Worm (Caenorhabditis elegans): ENCODE data around the gene T26E4.2.
"Not testable (repeated sequence)": the region's sequence is repeated elsewhere in the genome, so short reads cannot be mapped to it uniquely, and the experiment has no call there.

T26E4.2 gene

DNA sequence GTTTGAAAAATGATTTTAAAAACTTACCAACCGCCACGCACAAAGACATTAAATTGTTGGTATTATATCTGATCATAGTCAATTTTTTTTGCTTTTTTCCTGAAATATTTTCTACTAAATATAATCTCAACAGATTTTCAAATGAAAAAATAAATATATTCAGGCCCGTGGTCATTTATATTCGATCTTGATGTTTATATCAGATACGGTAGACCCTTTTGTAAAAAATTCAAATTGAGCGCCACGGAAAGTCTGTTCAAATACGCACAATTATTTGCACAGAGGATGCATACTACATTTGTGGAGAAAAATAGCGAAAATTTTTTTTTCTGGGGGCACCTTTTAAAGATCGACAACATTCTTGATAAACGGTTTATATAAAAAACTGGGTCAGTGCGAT is 11.2 kb downstream of the T26E4.2 start, which contains the start of gene T26E4.4:
Gene T26E4.4 (minus strand): TSS at position 101 of the 400 bp plus-strand sequence.
- no peak for TF ChIP-seq nhr-237 (tag; optimal IDR thresholded peaks at IDR 0.05)
- TF ChIP-seq elt-3 (tag; optimal IDR thresholded peaks at IDR 0.05), result no peak
- TF ChIP-seq hmg-11 (tag; optimal IDR thresholded peaks at IDR 0.05), result no peak

DNA sequence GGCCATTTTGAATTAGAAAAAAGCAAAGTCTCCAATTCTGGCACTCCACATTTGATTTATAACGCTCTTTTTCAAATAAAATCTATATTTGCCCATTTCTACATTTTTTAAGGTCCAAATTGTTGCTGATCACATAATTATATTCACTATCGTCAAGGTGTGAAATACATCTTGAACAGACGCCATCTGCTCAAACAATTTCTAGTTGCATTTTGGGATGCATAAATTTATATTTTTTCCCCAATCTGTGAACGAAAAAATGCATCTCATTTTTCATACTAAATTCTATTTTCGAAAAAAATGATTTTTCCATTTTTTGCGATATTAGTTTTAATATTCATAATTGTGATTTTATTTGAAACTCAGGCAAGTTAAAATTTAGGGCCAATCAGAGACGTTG is 12.1 kb downstream of the T26E4.2 start, which contains the start of gene T26E4.7:
Gene T26E4.7 (plus strand): TSS at position 301 of the 400 bp plus-strand sequence.
- TF ChIP-seq nhr-28 (tag; optimal IDR thresholded peaks at IDR 0.05), result no peak
- TF ChIP-seq aly-2 (tag; optimal IDR thresholded peaks at IDR 0.05), result no peak
- TF ChIP-seq ceh-9 (tag; optimal IDR thresholded peaks at IDR 0.05), result no peak
- no peak for TF ChIP-seq zag-1 (tag; optimal IDR thresholded peaks at IDR 0.05)
- no peak for TF ChIP-seq sea-2 (GFP tag; optimal IDR thresholded peaks at IDR 0.05)
- no peak for TF ChIP-seq lsy-12 (tag; optimal IDR thresholded peaks at IDR 0.05)
- no peak for TF ChIP-seq elt-1 (tag; optimal IDR thresholded peaks at IDR 0.05)
- no peak for TF ChIP-seq mdl-1 (tag; optimal IDR thresholded peaks at IDR 0.05)
- no peak for TF ChIP-seq nhr-77 (tag; optimal IDR thresholded peaks at IDR 0.05)
- no peak for TF ChIP-seq ztf-4 (tag; optimal IDR thresholded peaks at IDR 0.05)
- no peak for TF ChIP-seq nfya-1 (tag; optimal IDR thresholded peaks at IDR 0.05; ENCODE audit: insufficient read depth)
- TF ChIP-seq lin-15B (tag; optimal IDR thresholded peaks at IDR 0.05), result no peak
- TF ChIP-seq eor-1 (tag; optimal IDR thresholded peaks at IDR 0.05), result no peak
- no peak for TF ChIP-seq fkh-10 (GFP tag; optimal IDR thresholded peaks at IDR 0.05)
- TF ChIP-seq mml-1 (tag; optimal IDR thresholded peaks at IDR 0.05), result no peak
- TF ChIP-seq nhr-12 (tag; optimal IDR thresholded peaks at IDR 0.05), result no peak

ce11 chrV:15796087-15796486 is 14.9 kb downstream of the T26E4.2 start, which contains the start of gene nhr-223:
Gene nhr-223, plus strand, starts transcription at chrV:15796387.
- TF ChIP-seq nhr-28 (tag; optimal IDR thresholded peaks at IDR 0.05) (no peak), lsy-12 (tag; optimal IDR thresholded peaks at IDR 0.05) (no peak), ama-1 (optimal IDR thresholded peaks at IDR 0.05) (no peak), nhr-237 (tag; optimal IDR thresholded peaks at IDR 0.05) (no peak), pha-4 (tag; optimal IDR thresholded peaks at IDR 0.05) (no peak), ZK546.5 (tag; optimal IDR thresholded peaks at IDR 0.05) (no peak), pqm-1 (tag; optimal IDR thresholded peaks at IDR 0.05) (no peak), ztf-11 (tag; optimal IDR thresholded peaks at IDR 0.05) (no peak), aly-2 (tag; optimal IDR thresholded peaks at IDR 0.05) (no peak), daf-12 (tag; optimal IDR thresholded peaks at IDR 0.05) (no peak), eor-1 (tag; optimal IDR thresholded peaks at IDR 0.05) (no peak), egl-5 (tag; optimal IDR thresholded peaks at IDR 0.05) (no peak), tbx-2 (tag; optimal IDR thresholded peaks at IDR 0.05) (no peak), nhr-77 (tag; optimal IDR thresholded peaks at IDR 0.05) (no peak), sea-2 (GFP tag; optimal IDR thresholded peaks at IDR 0.05) (no peak), R02D3.7 (tag; optimal IDR thresholded peaks at IDR 0.05) (no peak), fos-1 (tag; optimal IDR thresholded peaks at IDR 0.05) (no peak), elt-1 (tag; optimal IDR thresholded peaks at IDR 0.05) (no peak), snpc-4 (tag; optimal IDR thresholded peaks at IDR 0.05) (no peak)

DNA sequence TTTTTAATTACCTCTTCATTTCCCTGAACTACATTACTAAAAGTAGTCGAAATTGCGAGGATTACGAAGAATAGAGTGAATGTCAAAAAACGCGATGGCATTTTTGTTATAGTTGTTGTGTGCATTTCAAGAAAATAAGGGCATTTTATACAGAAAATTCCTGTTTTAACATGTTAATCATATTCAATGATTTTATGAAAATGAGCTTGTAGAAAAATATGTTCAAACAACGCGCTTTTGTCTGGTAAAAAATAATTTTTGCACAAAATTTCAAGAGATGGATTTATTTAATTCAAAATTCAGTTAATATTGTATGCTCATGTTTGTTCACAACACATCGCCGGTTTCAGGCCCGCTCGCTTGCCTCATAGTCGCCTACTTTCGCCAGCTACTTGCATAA is 16.9 kb downstream of the T26E4.2 start, which contains the start of gene T26E4.10:
Gene T26E4.10 (minus strand): TSS at position 101 of the 400 bp plus-strand sequence.
- no peak for TF ChIP-seq ceh-16 (tag; optimal IDR thresholded peaks at IDR 0.05)
- TF ChIP-seq lin-39 (tag; optimal IDR thresholded peaks at IDR 0.05), result no peak
- no peak for TF ChIP-seq nhr-43 (tag; optimal IDR thresholded peaks at IDR 0.05; ENCODE audit: poor library complexity, severe bottlenecking)
- no peak for TF ChIP-seq ceh-82 (tag; optimal IDR thresholded peaks at IDR 0.05)

DNA sequence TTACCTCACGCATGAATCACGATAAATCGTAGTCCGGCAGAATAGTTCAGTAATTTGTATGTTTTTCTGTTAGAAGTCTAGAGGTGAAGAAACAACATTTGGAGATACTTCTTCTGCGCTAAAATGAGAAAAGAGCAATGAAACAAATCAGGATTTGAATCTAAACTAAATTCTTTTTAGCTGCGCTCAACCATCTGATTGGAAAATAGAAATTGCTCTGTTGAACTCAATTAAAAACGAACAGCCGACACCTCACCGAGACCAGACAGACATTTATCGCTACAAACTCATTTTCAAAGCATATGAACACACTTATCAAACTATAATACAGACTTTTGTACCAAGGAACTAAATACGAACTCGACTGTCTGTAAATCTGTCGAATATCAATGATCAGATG is 21.4 kb downstream of the T26E4.2 start, which contains the start of gene T26E4.9:
Gene T26E4.9 (minus strand): TSS at position 101 of the 400 bp plus-strand sequence.
- not testable (repeated sequence) for TF ChIP-seq nhr-43 (tag; optimal IDR thresholded peaks at IDR 0.05; ENCODE audit: poor library complexity, severe bottlenecking); tbx-2 (tag; optimal IDR thresholded peaks at IDR 0.05); ceh-9 (tag; optimal IDR thresholded peaks at IDR 0.05)
